Worm (Caenorhabditis elegans) whole organism, L2 larva: ENCODE results near the gene Y69A2AR.19.

ENCODE experiments used
- elt-1 ChIP-seq: fragments of 150-350 bp; optimal IDR thresholded peaks from 2 replicates; lab custom pipeline; 2014; ENCODE audit warnings: missing biosample characterization, missing genetic modification characterization
- elt-3 ChIP-seq: sonication (generic microtip); optimal IDR thresholded peaks from 2 replicates; lab custom pipeline; 2017; ENCODE audit warnings: missing biosample characterization, missing genetic modification characterization
- nhr-23 ChIP-seq: fragments of 150-350 bp; optimal IDR thresholded peaks from 2 replicates; lab custom pipeline; 2014; ENCODE audit warnings: missing biosample characterization, missing genetic modification reagents, missing genetic modification characterization

DNA sequence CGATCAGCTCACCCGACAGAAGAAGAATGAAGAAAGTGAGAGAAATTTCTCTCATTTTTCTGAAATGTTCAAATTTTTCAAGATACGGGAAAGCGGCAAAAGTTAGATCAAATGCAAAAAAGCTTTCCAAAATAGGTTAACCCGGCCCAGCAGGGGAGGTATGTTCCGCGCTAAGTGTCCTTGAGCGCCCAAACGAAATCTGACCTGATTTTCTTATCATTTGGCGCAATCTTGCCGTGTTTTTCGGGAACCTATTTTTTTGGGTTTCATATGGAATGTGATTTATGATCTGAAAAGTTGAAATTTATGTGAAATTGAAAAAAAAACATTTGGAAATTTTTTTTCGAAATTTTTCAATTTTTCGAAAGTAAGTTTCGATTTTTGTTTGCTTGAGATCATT, 25.3 kb upstream of the Y69A2AR.19 start, which contains the start of gene cdh-10:
- TF ChIP-seq nhr-23 (tag; lab: Kevin White, UChicago) (no peak), elt-1 (tag; lab: Kevin White, UChicago) (no peak), elt-3 (tag; lab: Kevin White, UChicago) (no peak)
